Worm (Caenorhabditis elegans): ENCODE results near the gene dhhc-9.

DNA sequence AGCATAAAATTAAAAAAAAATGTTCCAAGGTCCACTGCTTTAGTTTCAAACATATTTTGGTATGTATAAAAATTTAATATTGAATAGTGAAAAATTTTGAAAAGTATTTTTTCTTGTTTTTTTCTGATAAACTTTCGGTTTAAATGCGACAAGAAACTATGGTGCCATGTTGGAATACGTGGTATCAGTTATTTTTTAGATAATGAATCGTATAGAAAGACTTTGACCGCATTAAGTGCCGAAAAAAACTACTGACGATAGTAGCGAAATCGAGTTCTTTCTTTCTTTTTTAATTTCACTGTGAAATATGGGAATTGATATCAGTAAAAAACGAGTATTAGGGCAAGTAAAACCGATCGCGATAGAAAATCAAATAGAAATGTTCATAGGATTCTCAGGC lies 35.9 kb downstream of the dhhc-9 start, which contains the start of gene T24D8.6:
- TF ChIP-seq lin-32 (GFP tag; optimal IDR thresholded peaks at IDR 0.05), result no peak
- TF ChIP-seq snpc-4 (tag; optimal IDR thresholded peaks at IDR 0.05), result no peak
- TF ChIP-seq ceh-39 (tag; optimal IDR thresholded peaks at IDR 0.05), result no peak
- no peak for TF ChIP-seq nhr-28 (tag; optimal IDR thresholded peaks at IDR 0.05)
- TF ChIP-seq ztf-11 (tag; optimal IDR thresholded peaks at IDR 0.05), result no peak
- no peak for TF ChIP-seq elt-3 (tag; optimal IDR thresholded peaks at IDR 0.05)
- no peak for TF ChIP-seq tbx-8 (GFP tag; optimal IDR thresholded peaks at IDR 0.05)
- no peak for TF ChIP-seq nhr-76 (tag; optimal IDR thresholded peaks at IDR 0.05)
